Fruit fly (Drosophila melanogaster) ovary, adult (tissue): ENCODE results near the gene Cpr92A.

Experiments
- CG17801 ChIP-seq: fragments of 200-800 bp; optimal IDR thresholded peaks from 2 replicates; lab custom pipeline; 2019; ENCODE audit warnings: missing biosample characterization, mild to moderate bottlenecking, missing genetic modification characterization, moderate library complexity; ENCODE audit not compliant: partially characterized antibody

Gene Cpr92A

dm6 chr3R:19569654-19570053 lies 29.1 kb downstream of the Cpr92A start:
- TF ChIP-seq CG17801, result no peak

- no peak for TF ChIP-seq CG17801
Measured at dm6 chr3R:19569139-19569538, 29.6 kb downstream of the Cpr92A start.

- TF ChIP-seq CG17801, result no peak
Measured at dm6 chr3R:19568736-19569135, 30.0 kb downstream of the Cpr92A start.
